Worm (Caenorhabditis elegans) whole organism, L4 larva: ENCODE measurements around the gene C55A6.12.
A peak's percentile ranks its signal among the peaks of the same experiment; 100 is the strongest.

Experiments used
- F26F4.8 ChIP-seq: fragments of 200-800 bp; sonication (Bioruptor generic); conservative IDR thresholded peaks from 2 replicates; pipeline ENCODE4 v1.3.6; 2022; ENCODE audit warnings: missing genetic modification characterization, missing compliant biosample characterization
- F37D6.2 ChIP-seq: sonication (generic microtip); optimal IDR thresholded peaks from 2 replicates; lab custom pipeline; 2016; ENCODE audit warnings: mild to moderate bottlenecking, missing genetic modification characterization, missing compliant biosample characterization
- F44E2.7 ChIP-seq: fragments of 200-800 bp; sonication (Bioruptor generic); IDR thresholded peaks from 2 replicates; pipeline ENCODE4 v2.1.2; 2022; ENCODE audit warnings: missing genetic modification characterization, missing compliant biosample characterization
- T26A8.4 ChIP-seq: fragments of 200-800 bp; sonication (Bioruptor generic); IDR thresholded peaks from 2 replicates; pipeline ENCODE4 v1.3.6; 2022; ENCODE audit warnings: missing genetic modification characterization, missing compliant biosample characterization
- Y105C5A.15 ChIP-seq: fragments of 200-800 bp; sonication (Bioruptor generic); IDR thresholded peaks from 2 replicates; pipeline ENCODE4 v1.3.6; 2022; ENCODE audit warnings: missing genetic modification characterization, missing compliant biosample characterization
- Y48G9A.11 ChIP-seq: fragments of 200-800 bp; sonication (Bioruptor generic); IDR thresholded peaks from 2 replicates; pipeline ENCODE4 v1.3.6; 2022; ENCODE audit warnings: missing genetic modification reagents, missing genetic modification characterization, missing compliant biosample characterization
- ZK337.2 ChIP-seq: fragments of 200-800 bp; sonication (Bioruptor generic); IDR thresholded peaks from 2 replicates; pipeline ENCODE4 v1.3.6; 2022; ENCODE audit warnings: missing genetic modification reagents, missing genetic modification characterization, missing compliant biosample characterization
- aha-1 ChIP-seq: fragments of 150-350 bp; peaks from one replicate; lab custom pipeline; 2014; ENCODE audit warnings: missing biosample characterization, missing genetic modification characterization
- ama-1 ChIP-seq: fragments of 150-350 bp; optimal IDR thresholded peaks from 2 replicates; lab custom pipeline; 2014; ENCODE audit warnings: inconsistent platforms, mixed read lengths
- ceh-32 ChIP-seq: sonication (generic microtip); optimal IDR thresholded peaks from 2 replicates; lab custom pipeline; 2016; ENCODE audit warnings: mild to moderate bottlenecking, missing genetic modification characterization, missing compliant biosample characterization; ENCODE audit not compliant: poor library complexity
- cey-2 ChIP-seq: sonication (generic microtip); optimal IDR thresholded peaks from 3 replicates; lab custom pipeline; 2017; ENCODE audit warnings: missing genetic modification characterization, mild to moderate bottlenecking, missing compliant biosample characterization, antibody characterized with exemption, borderline replicate concordance; ENCODE audit not compliant: insufficient read depth
- ctbp-1 ChIP-seq: fragments of 200-800 bp; sonication (Bioruptor generic); IDR thresholded peaks from 2 replicates; pipeline ENCODE4 v1.3.6; 2022; ENCODE audit warnings: missing genetic modification reagents, missing genetic modification characterization, missing compliant biosample characterization
- daf-12 ChIP-seq: fragments of 150-350 bp; optimal IDR thresholded peaks from 2 replicates; lab custom pipeline; 2014; ENCODE audit warnings: missing biosample characterization, missing genetic modification reagents, missing genetic modification characterization
- daf-19 ChIP-seq: fragments of 200-800 bp; sonication (Bioruptor generic); conservative IDR thresholded peaks from 2 replicates; pipeline ENCODE4 v1.3.6; 2022; ENCODE audit warnings: missing genetic modification characterization, missing compliant biosample characterization
- dmd-6 ChIP-seq: fragments of 200-800 bp; sonication (Bioruptor generic); IDR thresholded peaks from 2 replicates; pipeline ENCODE4 v1.3.6; 2022; ENCODE audit warnings: missing genetic modification reagents, missing genetic modification characterization, missing compliant biosample characterization
- dmd-8 ChIP-seq: fragments of 200-800 bp; sonication (Bioruptor generic); IDR thresholded peaks from 2 replicates; pipeline ENCODE4 v1.3.6; 2022; ENCODE audit warnings: missing genetic modification characterization, missing compliant biosample characterization
- egl-43 ChIP-seq: fragments of 200-800 bp; sonication (Bioruptor generic); IDR thresholded peaks from 2 replicates; pipeline ENCODE4 v1.3.6; 2022; ENCODE audit warnings: missing genetic modification reagents, missing genetic modification characterization, missing compliant biosample characterization
- gei-8 ChIP-seq: fragments of 200-800 bp; sonication (Bioruptor generic); optimal IDR thresholded peaks from 2 replicates; lab custom pipeline; 2018; ENCODE audit warnings: mild to moderate bottlenecking, missing genetic modification characterization, missing compliant biosample characterization
- hmg-1.1 ChIP-seq: fragments of 200-800 bp; sonication (Bioruptor generic); IDR thresholded peaks from 2 replicates; pipeline ENCODE4 v1.3.6; 2022; ENCODE audit warnings: missing genetic modification reagents, missing genetic modification characterization, missing compliant biosample characterization
- lin-13 ChIP-seq: fragments of 150-350 bp; optimal IDR thresholded peaks from 2 replicates; lab custom pipeline; 2014; ENCODE audit warnings: missing biosample characterization, missing genetic modification reagents, missing genetic modification characterization
- lin-29 ChIP-seq: fragments of 200-800 bp; sonication (Bioruptor generic); IDR thresholded peaks from 2 replicates; pipeline ENCODE4 v1.3.6; 2022; ENCODE audit warnings: missing genetic modification reagents, missing genetic modification characterization, missing compliant biosample characterization
- lin-39 ChIP-seq: fragments of 150-350 bp; optimal IDR thresholded peaks from 2 replicates; lab custom pipeline; 2014; ENCODE audit warnings: missing biosample characterization, missing genetic modification reagents, missing genetic modification characterization
- madf-9 ChIP-seq: fragments of 200-800 bp; sonication (Bioruptor generic); conservative IDR thresholded peaks from 2 replicates; pipeline ENCODE4 v1.3.6; 2022; ENCODE audit warnings: missing genetic modification reagents, missing genetic modification characterization, missing compliant biosample characterization
- mep-1 ChIP-seq: fragments of 150-350 bp; sonication (generic microtip); optimal IDR thresholded peaks from 3 replicates; lab custom pipeline; 2014; ENCODE audit warnings: missing biosample characterization, missing genetic modification characterization
- nhr-11 ChIP-seq: fragments of 150-350 bp; optimal IDR thresholded peaks from 2 replicates; lab custom pipeline; 2014; ENCODE audit warnings: missing biosample characterization, missing genetic modification characterization
- nhr-237 ChIP-seq: sonication (generic microtip); optimal IDR thresholded peaks from 2 replicates; lab custom pipeline; 2017; ENCODE audit warnings: missing biosample characterization, missing genetic modification characterization
- nhr-25 ChIP-seq: sonication (generic microtip); optimal IDR thresholded peaks from 2 replicates; lab custom pipeline; 2017; ENCODE audit warnings: missing genetic modification characterization, mild to moderate bottlenecking, missing compliant biosample characterization, antibody characterized with exemption, moderate library complexity, borderline replicate concordance; ENCODE audit not compliant: insufficient read depth
- nhr-48 ChIP-seq: sonication (generic microtip); optimal IDR thresholded peaks from 2 replicates; lab custom pipeline; 2016; ENCODE audit warnings: mild to moderate bottlenecking, missing genetic modification characterization, missing compliant biosample characterization
- nhr-76 ChIP-seq: fragments of 150-350 bp; optimal IDR thresholded peaks from 2 replicates; lab custom pipeline; 2014; ENCODE audit warnings: missing biosample characterization, missing genetic modification characterization
- nhr-77 ChIP-seq: fragments of 150-350 bp; optimal IDR thresholded peaks from 2 replicates; lab custom pipeline; 2014; ENCODE audit warnings: missing biosample characterization, missing genetic modification characterization
- pqm-1 ChIP-seq: sonication (generic microtip); optimal IDR thresholded peaks from 2 replicates; lab custom pipeline; 2017; ENCODE audit warnings: missing biosample characterization, missing genetic modification characterization
- sdz-12 ChIP-seq: fragments of 200-800 bp; sonication (Bioruptor generic); optimal IDR thresholded peaks from 2 replicates; lab custom pipeline; 2018; ENCODE audit warnings: mild to moderate bottlenecking, missing genetic modification characterization, missing compliant biosample characterization
- unc-130 ChIP-seq: sonication (generic microtip); optimal IDR thresholded peaks from 2 replicates; lab custom pipeline; 2016; ENCODE audit warnings: missing genetic modification reagents, missing genetic modification characterization, missing compliant biosample characterization
- zfp-3 ChIP-seq: fragments of 200-800 bp; sonication (Bioruptor generic); conservative IDR thresholded peaks from 2 replicates; pipeline ENCODE4 v1.3.6; 2022; ENCODE audit warnings: missing genetic modification reagents, missing genetic modification characterization, missing compliant biosample characterization
- zip-2 ChIP-seq: fragments of 150-350 bp; optimal IDR thresholded peaks from 2 replicates; lab custom pipeline; 2014; ENCODE audit warnings: missing biosample characterization, missing genetic modification characterization
- ztf-11 ChIP-seq: fragments of 150-350 bp; optimal IDR thresholded peaks from 2 replicates; lab custom pipeline; 2014; ENCODE audit warnings: missing biosample characterization, missing genetic modification characterization

The C55A6.12 gene

ce11 chrV:11548914-11549406 is 46.0 kb upstream of the C55A6.12 start, which contains the start of the genes F38B7.17 and F38B7.3 (continued):
- TF ChIP-seq daf-12 (no peak), nhr-11 (tag; lab: Kevin White, UChicago) (peak; percentile 60), ceh-32 (tag; lab: Kevin White, UChicago) (no peak), ZK337.2 (no peak), cey-2 (tag; lab: Kevin White, UChicago) (no peak), gei-8 (GFP tag; lab: Kevin White, UChicago) (no peak), unc-130 (GFP tag; lab: Kevin White, UChicago) (no peak), F26F4.8 (GFP tag; lab: Robert Waterston, UW) (no peak), nhr-76 (tag; lab: Kevin White, UChicago) (no peak), F44E2.7 (GFP tag; lab: Robert Waterston, UW) (no peak), nhr-48 (tag; lab: Kevin White, UChicago) (peak; percentile 17), lin-29 (GFP tag; lab: Robert Waterston, UW) (no peak), hmg-1.1 (GFP tag; lab: Robert Waterston, UW) (peak; percentile 41; the same call in 1 of the 2 replicates), zfp-3 (GFP tag; lab: Robert Waterston, UW) (no peak), ama-1 (lab: Kevin White, UChicago) (peak; percentile 26), nhr-25 (tag; lab: Kevin White, UChicago) (peak; percentile 63), nhr-237 (no peak), lin-13 (GFP tag; lab: Kevin White, UChicago) (no peak), mep-1 (tag; lab: Kevin White, UChicago) (peak; percentile 48), dmd-8 (GFP tag; lab: Robert Waterston, UW) (no peak), daf-19 (GFP tag; lab: Robert Waterston, UW) (no peak), Y105C5A.15 (GFP tag; lab: Robert Waterston, UW) (no peak), ctbp-1 (GFP tag; lab: Robert Waterston, UW) (0 out of 2 replicates have a peak, but pooled peaks have one; percentile 44), pqm-1 (tag; lab: Kevin White, UChicago) (peak; percentile 66), egl-43 (GFP tag; lab: Robert Waterston, UW) (no peak), madf-9 (GFP tag; lab: Robert Waterston, UW) (no peak), Y48G9A.11 (GFP tag; lab: Robert Waterston, UW) (no peak), lin-39 (tag; lab: Kevin White, UChicago) (no peak)

- TF ChIP-seq ztf-11 (tag; lab: Kevin White, UChicago) (no peak), T26A8.4 (GFP tag; lab: Robert Waterston, UW) (no peak), F37D6.2 (tag; lab: Kevin White, UChicago) (no peak), sdz-12 (GFP tag; lab: Kevin White, UChicago) (no peak), nhr-77 (tag; lab: Kevin White, UChicago) (no peak), daf-19 (GFP tag; lab: Robert Waterston, UW) (no peak), zip-2 (no peak), zfp-3 (GFP tag; lab: Robert Waterston, UW) (no peak), mep-1 (tag; lab: Kevin White, UChicago) (no peak)
- TF ChIP-seq, all 104 proteins: peak for 0
Observed at ce11 chrV:11546795-11547194, 43.9 kb upstream of the C55A6.12 start, which contains the start of gene F38B7.11. Gene F38B7.11 (plus strand): TSS chrV:11547095.

- TF ChIP-seq aha-1 (tag; lab: Kevin White, UChicago) (peak; percentile 49), dmd-6 (GFP tag; lab: Robert Waterston, UW) (no peak)
Observed at ce11 chrV:11545227-11545626, 42.3 kb upstream of the C55A6.12 start, which contains the start of gene F38B7.10. Gene F38B7.10 (plus strand): TSS chrV:11545527.
